Worm (Caenorhabditis elegans) whole organism, L3 larva: ENCODE measurements around the gene lron-15.

ENCODE experiments used
- R02D3.7 ChIP-seq: fragments of 150-350 bp; optimal IDR thresholded peaks from 2 replicates; lab custom pipeline; 2014; ENCODE audit warnings: missing biosample characterization, missing genetic modification characterization
- ZK546.5 ChIP-seq: sonication (generic microtip); optimal IDR thresholded peaks from 2 replicates; lab custom pipeline; 2017; ENCODE audit warnings: missing biosample characterization, missing genetic modification characterization
- aly-2 ChIP-seq: fragments of 150-350 bp; optimal IDR thresholded peaks from 2 replicates; lab custom pipeline; 2014; ENCODE audit warnings: missing biosample characterization, missing genetic modification characterization
- ama-1 ChIP-seq: fragments of 150-350 bp; optimal IDR thresholded peaks from 2 replicates; lab custom pipeline; 2018
- ceh-16 ChIP-seq: sonication (generic microtip); optimal IDR thresholded peaks from 2 replicates; lab custom pipeline; 2017; ENCODE audit warnings: missing biosample characterization, missing genetic modification characterization
- ceh-28 ChIP-seq: fragments of 150-350 bp; optimal IDR thresholded peaks from 2 replicates; lab custom pipeline; 2014; ENCODE audit warnings: missing biosample characterization, missing genetic modification reagents, missing genetic modification characterization
- ceh-82 ChIP-seq: fragments of 150-350 bp; optimal IDR thresholded peaks from 2 replicates; lab custom pipeline; 2014; ENCODE audit warnings: missing biosample characterization, missing genetic modification characterization
- ceh-9 ChIP-seq: sonication (generic microtip); optimal IDR thresholded peaks from 2 replicates; lab custom pipeline; 2018; ENCODE audit warnings: missing biosample characterization, missing genetic modification characterization
- daf-12 ChIP-seq: fragments of 150-350 bp; optimal IDR thresholded peaks from 2 replicates; lab custom pipeline; 2014; ENCODE audit warnings: missing biosample characterization, missing genetic modification reagents, missing genetic modification characterization
- egl-27 ChIP-seq: sonication (generic microtip); optimal IDR thresholded peaks from 4 replicates; lab custom pipeline; 2017; ENCODE audit warnings: missing biosample characterization, missing genetic modification reagents, missing genetic modification characterization
- egl-5 ChIP-seq: fragments of 150-350 bp; optimal IDR thresholded peaks from 2 replicates; lab custom pipeline; 2017; ENCODE audit warnings: missing biosample characterization, missing genetic modification reagents, missing genetic modification characterization, inconsistent platforms
- elt-1 ChIP-seq: fragments of 150-350 bp; optimal IDR thresholded peaks from 2 replicates; lab custom pipeline; 2014; ENCODE audit warnings: missing biosample characterization, missing genetic modification characterization
- elt-2 ChIP-seq: sonication (generic microtip); optimal IDR thresholded peaks from 2 replicates; lab custom pipeline; 2016; ENCODE audit warnings: missing genetic modification reagents, mild to moderate bottlenecking, missing genetic modification characterization, missing compliant biosample characterization
- elt-3 ChIP-seq, 3 experiments: fragments of 150-350 bp in 1 of 3; sonication (generic microtip) in 2 of 3; optimal IDR thresholded peaks; 2 replicates in 2 of 3; 4 replicates in 1 of 3; lab custom pipeline; 2014 to 2017; ENCODE audit warnings: missing biosample characterization in 3 of 3, missing genetic modification characterization in 3 of 3
- eor-1 ChIP-seq, 2 experiments: fragments of 150-350 bp; optimal IDR thresholded peaks; 2 replicates each; lab custom pipeline; 2014 to 2018; ENCODE audit warnings: missing biosample characterization in 2 of 2, missing genetic modification characterization in 2 of 2
- fkh-10 ChIP-seq: sonication (generic microtip); optimal IDR thresholded peaks from 2 replicates; lab custom pipeline; 2017; ENCODE audit warnings: missing biosample characterization, missing genetic modification reagents, missing genetic modification characterization
- fkh-2 ChIP-seq: fragments of 150-350 bp; optimal IDR thresholded peaks from 2 replicates; lab custom pipeline; 2014; ENCODE audit warnings: missing biosample characterization, missing genetic modification reagents, missing genetic modification characterization
- fos-1 ChIP-seq: fragments of 150-350 bp; optimal IDR thresholded peaks from 2 replicates; lab custom pipeline; 2014; ENCODE audit warnings: missing biosample characterization, missing genetic modification characterization
- hmg-11 ChIP-seq: sonication (generic microtip); optimal IDR thresholded peaks from 2 replicates; lab custom pipeline; 2016; ENCODE audit warnings: missing genetic modification characterization, missing compliant biosample characterization
- jun-1 ChIP-seq: fragments of 150-350 bp; optimal IDR thresholded peaks from 2 replicates; lab custom pipeline; 2014; ENCODE audit warnings: missing biosample characterization, missing genetic modification reagents, missing genetic modification characterization
- lin-15B ChIP-seq: fragments of 150-350 bp; optimal IDR thresholded peaks from 2 replicates; lab custom pipeline; 2014; ENCODE audit warnings: missing biosample characterization, missing genetic modification characterization
- lin-39 ChIP-seq: fragments of 150-350 bp; optimal IDR thresholded peaks from 2 replicates; lab custom pipeline; 2018; ENCODE audit warnings: missing biosample characterization, missing genetic modification reagents, missing genetic modification characterization
- lsy-12 ChIP-seq: sonication (generic microtip); optimal IDR thresholded peaks from 2 replicates; lab custom pipeline; 2016; ENCODE audit warnings: mild to moderate bottlenecking, missing genetic modification characterization, missing compliant biosample characterization
- mdl-1 ChIP-seq: fragments of 150-350 bp; optimal IDR thresholded peaks from 2 replicates; lab custom pipeline; 2014; ENCODE audit warnings: missing biosample characterization, missing genetic modification characterization
- mml-1 ChIP-seq: fragments of 150-350 bp; sonication (generic microtip); optimal IDR thresholded peaks from 3 replicates; lab custom pipeline; 2014; ENCODE audit warnings: missing biosample characterization, missing genetic modification characterization
- nfya-1 ChIP-seq: sonication (generic microtip); optimal IDR thresholded peaks from 2 replicates; lab custom pipeline; 2017; ENCODE audit warnings: missing genetic modification characterization, mild to moderate bottlenecking, missing compliant biosample characterization, antibody characterized with exemption, moderate library complexity; ENCODE audit not compliant: insufficient read depth
- nhr-11 ChIP-seq: fragments of 150-350 bp; optimal IDR thresholded peaks from 2 replicates; lab custom pipeline; 2014; ENCODE audit warnings: missing biosample characterization, missing genetic modification characterization
- nhr-12 ChIP-seq: fragments of 150-350 bp; optimal IDR thresholded peaks from 2 replicates; lab custom pipeline; 2014; ENCODE audit warnings: missing biosample characterization, missing genetic modification characterization
- nhr-23 ChIP-seq: fragments of 150-350 bp; optimal IDR thresholded peaks from 2 replicates; lab custom pipeline; 2014; ENCODE audit warnings: missing biosample characterization, missing genetic modification reagents, missing genetic modification characterization
- nhr-237 ChIP-seq: fragments of 150-350 bp; optimal IDR thresholded peaks from 2 replicates; lab custom pipeline; 2014; ENCODE audit warnings: missing biosample characterization, missing genetic modification characterization
- nhr-25 ChIP-seq: sonication (generic microtip); optimal IDR thresholded peaks from 2 replicates; lab custom pipeline; 2017; ENCODE audit warnings: missing biosample characterization, missing genetic modification characterization
- nhr-28 ChIP-seq: fragments of 150-350 bp; optimal IDR thresholded peaks from 2 replicates; lab custom pipeline; 2014; ENCODE audit warnings: missing biosample characterization, missing genetic modification characterization
- nhr-43 ChIP-seq: sonication (generic microtip); optimal IDR thresholded peaks from 2 replicates; lab custom pipeline; 2016; ENCODE audit warnings: mild to moderate bottlenecking, missing genetic modification characterization, missing compliant biosample characterization; ENCODE audit not compliant: poor library complexity, severe bottlenecking
- nhr-67 ChIP-seq: fragments of 150-350 bp; optimal IDR thresholded peaks from 2 replicates; lab custom pipeline; 2014; ENCODE audit warnings: missing biosample characterization, missing genetic modification characterization
- nhr-76 ChIP-seq: fragments of 150-350 bp; sonication (generic microtip); optimal IDR thresholded peaks from 5 replicates; lab custom pipeline; 2014; ENCODE audit warnings: missing biosample characterization, missing genetic modification characterization
- nhr-77 ChIP-seq: fragments of 150-350 bp; optimal IDR thresholded peaks from 2 replicates; lab custom pipeline; 2014; ENCODE audit warnings: missing biosample characterization, missing genetic modification characterization
- pha-4 ChIP-seq: fragments of 150-350 bp; optimal IDR thresholded peaks from 2 replicates; lab custom pipeline; 2014; ENCODE audit warnings: missing biosample characterization, missing genetic modification reagents, missing genetic modification characterization
- pqm-1 ChIP-seq: fragments of 150-350 bp; optimal IDR thresholded peaks from 2 replicates; lab custom pipeline; 2017; ENCODE audit warnings: missing biosample characterization, missing genetic modification characterization, inconsistent platforms
- sea-2 ChIP-seq: fragments of 150-350 bp; sonication (generic microtip); optimal IDR thresholded peaks from 4 replicates; lab custom pipeline; 2014; ENCODE audit warnings: missing biosample characterization, missing genetic modification reagents, missing genetic modification characterization
- skn-1 ChIP-seq: fragments of 150-350 bp; optimal IDR thresholded peaks from 2 replicates; lab custom pipeline; 2014; ENCODE audit warnings: missing biosample characterization, missing genetic modification characterization
- snpc-4 ChIP-seq: fragments of 150-350 bp; optimal IDR thresholded peaks from 2 replicates; lab custom pipeline; 2014; ENCODE audit warnings: missing biosample characterization, missing genetic modification characterization
- tbx-2 ChIP-seq: sonication (generic microtip); optimal IDR thresholded peaks from 2 replicates; lab custom pipeline; 2016; ENCODE audit warnings: mild to moderate bottlenecking, missing genetic modification characterization, missing compliant biosample characterization
- unc-39 ChIP-seq: sonication (generic microtip); optimal IDR thresholded peaks from 4 replicates; lab custom pipeline; 2017; ENCODE audit warnings: missing biosample characterization, missing genetic modification characterization
- unc-62 ChIP-seq: fragments of 150-350 bp; sonication (generic microtip); optimal IDR thresholded peaks from 4 replicates; lab custom pipeline; 2014; ENCODE audit warnings: missing biosample characterization, missing genetic modification reagents, missing genetic modification characterization
- zag-1 ChIP-seq: fragments of 150-350 bp; optimal IDR thresholded peaks from 2 replicates; lab custom pipeline; 2014; ENCODE audit warnings: missing biosample characterization, missing genetic modification characterization
- ztf-11 ChIP-seq: fragments of 150-350 bp; optimal IDR thresholded peaks from 2 replicates; lab custom pipeline; 2014; ENCODE audit warnings: missing biosample characterization, missing genetic modification characterization
- ztf-4 ChIP-seq: fragments of 150-350 bp; optimal IDR thresholded peaks from 2 replicates; lab custom pipeline; 2014; ENCODE audit warnings: missing biosample characterization, missing genetic modification characterization

Gene lron-15

ce11 chrII:6565077-6565476 lies 20.4 kb upstream of the lron-15 start, which contains the start of gene mpz-3:
TSS of gene mpz-3 (minus strand) at chrII:6565396.
- no peak for TF ChIP-seq unc-62 (GFP tag; lab: Kevin White, UChicago)
- TF ChIP-seq lin-39 (tag; lab: Kevin White, UChicago): peak; percentile 73
- peak; percentile 17 for TF ChIP-seq elt-2 (tag; lab: Kevin White, UChicago)
- peak; percentile 56 for TF ChIP-seq nhr-43 (tag; lab: Kevin White, UChicago)
- peak; percentile 23 for TF ChIP-seq ama-1 (lab: Kevin White, UChicago)
- TF ChIP-seq tbx-2 (tag; lab: Kevin White, UChicago): peak; percentile 8
- no peak for TF ChIP-seq ztf-4 (tag; lab: Kevin White, UChicago)
- peak; percentile 42 for TF ChIP-seq lsy-12 (tag; lab: Kevin White, UChicago)
- TF ChIP-seq nfya-1 (tag; lab: Kevin White, UChicago): peak; percentile 9
- peak; percentile 56 for TF ChIP-seq pha-4 (tag; lab: Kevin White, UChicago)

- no peak for TF ChIP-seq aly-2
- no peak for TF ChIP-seq ztf-4 (tag; lab: Kevin White, UChicago)
- no peak for TF ChIP-seq pha-4 (tag; lab: Kevin White, UChicago)
- TF ChIP-seq elt-3 (tag; optimal IDR thresholded peaks at IDR 0.05; lab: Kevin White, UChicago): no peak
- TF ChIP-seq lin-39 (tag; lab: Kevin White, UChicago): peak; percentile 70
- no peak for TF ChIP-seq ceh-9
- no peak for TF ChIP-seq R02D3.7
- no peak for TF ChIP-seq mml-1
- TF ChIP-seq jun-1 (tag; lab: Kevin White, UChicago): no peak
- no peak for TF ChIP-seq nhr-28 (tag; lab: Kevin White, UChicago)
- TF ChIP-seq egl-5 (tag; lab: Kevin White, UChicago): no peak
- TF ChIP-seq ceh-82 (tag; lab: Kevin White, UChicago): no peak
- no peak for TF ChIP-seq lsy-12 (tag; lab: Kevin White, UChicago)
- TF ChIP-seq nhr-237 (tag; lab: Kevin White, UChicago): no peak
- TF ChIP-seq ztf-11 (tag; lab: Kevin White, UChicago): no peak
- no peak for TF ChIP-seq eor-1 (tag; optimal IDR thresholded peaks at IDR 0.05; lab: Kevin White, UChicago)
- no peak for TF ChIP-seq pqm-1 (tag; lab: Kevin White, UChicago)
- TF ChIP-seq unc-62 (GFP tag; lab: Kevin White, UChicago): no peak
- no peak for TF ChIP-seq nhr-67 (tag; lab: Kevin White, UChicago)
- no peak for TF ChIP-seq nhr-23 (tag; lab: Kevin White, UChicago)
- no peak for TF ChIP-seq nhr-11 (tag; lab: Kevin White, UChicago)
- no peak for TF ChIP-seq ZK546.5
- TF ChIP-seq fkh-2 (tag; lab: Kevin White, UChicago): no peak
- peak; percentile 3 for TF ChIP-seq elt-2 (tag; lab: Kevin White, UChicago)
- TF ChIP-seq sea-2 (GFP tag; lab: Kevin White, UChicago): no peak
- no peak for TF ChIP-seq egl-27 (tag; lab: Kevin White, UChicago)
- no peak for TF ChIP-seq fkh-10
- no peak for TF ChIP-seq ceh-16 (tag; lab: Kevin White, UChicago)
- TF ChIP-seq ama-1 (lab: Kevin White, UChicago): no peak
- no peak for TF ChIP-seq nhr-12
- TF ChIP-seq nhr-43 (tag; lab: Kevin White, UChicago): no peak
- peak; percentile 67 for TF ChIP-seq snpc-4 (tag; lab: Kevin White, UChicago)
- TF ChIP-seq elt-1 (tag; lab: Kevin White, UChicago): no peak
- TF ChIP-seq nfya-1 (tag; lab: Kevin White, UChicago): peak; percentile 55
- peak; percentile 55 for TF ChIP-seq hmg-11 (tag; lab: Kevin White, UChicago)
- peak; percentile 16 for TF ChIP-seq lin-15B (tag; lab: Kevin White, UChicago)
- no peak for TF ChIP-seq nhr-25 (tag; lab: Kevin White, UChicago)
- no peak for TF ChIP-seq mdl-1 (tag; lab: Kevin White, UChicago)
- TF ChIP-seq daf-12 (tag; lab: Kevin White, UChicago): no peak
- TF ChIP-seq fos-1: no peak
- no peak for TF ChIP-seq tbx-2 (tag; lab: Kevin White, UChicago)
- peak; percentile 21 for TF ChIP-seq ceh-28 (tag; lab: Kevin White, UChicago)
- TF ChIP-seq unc-39: no peak
- TF ChIP-seq nhr-76 (tag; lab: Kevin White, UChicago): no peak
- TF ChIP-seq nhr-77: no peak
- no peak for TF ChIP-seq skn-1 (tag; lab: Kevin White, UChicago)
- no peak for TF ChIP-seq zag-1
These were observed 18.5 kb upstream of the lron-15 start for ce11 chrII:6563238-6563637.
